Fruit fly (Drosophila melanogaster) whole organism, larva: ENCODE measurements around the gene verm.

Experiments used
- noc ChIP-seq: fragments of 200-800 bp; sonication (Bioruptor generic); optimal IDR thresholded peaks from 3 replicates; lab custom pipeline; 2019; ENCODE audit warnings: missing biosample characterization, mild to moderate bottlenecking, missing genetic modification characterization, moderate library complexity

Gene verm

DNA sequence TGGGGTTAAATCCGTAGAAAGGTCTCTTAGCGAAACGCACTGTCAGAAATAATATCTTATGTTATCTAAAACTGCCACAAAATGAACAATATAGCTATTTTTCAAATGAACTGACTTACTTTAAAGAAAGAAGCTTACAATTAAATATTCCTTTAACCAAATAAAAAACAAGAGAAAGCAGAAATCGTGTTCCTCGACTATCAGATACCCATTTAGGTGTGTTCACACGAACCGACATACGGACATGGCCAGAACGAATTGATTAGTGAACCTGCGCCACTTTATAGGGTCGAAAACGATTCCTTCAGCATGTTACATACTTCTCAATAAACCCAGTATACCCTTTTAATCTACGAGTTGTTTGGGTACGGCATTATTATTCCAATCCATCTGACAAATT is 11.5 kb downstream of the verm start:
- no peak for TF ChIP-seq noc (tag; lab: Kevin White, UChicago)

- no peak for TF ChIP-seq noc (tag; lab: Kevin White, UChicago)
Observed at dm6 chr3L:19682902-19683301, 12.2 kb downstream of the verm start.

- no peak for TF ChIP-seq noc (tag; lab: Kevin White, UChicago)
Observed at dm6 chr3L:19676050-19676449, 19.0 kb downstream of the verm start.

DNA sequence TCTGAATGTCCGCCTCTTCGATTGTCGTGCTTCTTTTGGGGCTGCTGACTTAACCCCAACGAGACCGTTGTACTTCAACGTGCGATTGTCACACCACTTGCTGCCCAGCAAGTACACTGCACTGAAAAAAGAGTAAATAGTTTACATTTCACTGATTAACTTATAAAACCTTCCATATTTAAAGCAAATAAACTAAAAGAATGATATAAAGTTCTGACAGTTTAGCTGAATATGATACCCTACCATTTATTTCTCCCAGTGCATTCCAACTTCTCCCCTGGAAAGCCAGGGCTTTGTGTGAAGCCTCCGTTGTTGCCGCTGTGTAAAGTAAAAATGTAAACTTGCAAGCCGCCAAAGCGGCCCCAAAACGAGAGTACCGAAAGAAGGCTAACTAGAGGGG is 20.7 kb downstream of the verm start:
- no peak for TF ChIP-seq noc (tag; lab: Kevin White, UChicago)

dm6 chr3L:19670492-19670891 is 24.6 kb downstream of the verm start:
- TF ChIP-seq noc (tag; lab: Kevin White, UChicago), result no peak

DNA sequence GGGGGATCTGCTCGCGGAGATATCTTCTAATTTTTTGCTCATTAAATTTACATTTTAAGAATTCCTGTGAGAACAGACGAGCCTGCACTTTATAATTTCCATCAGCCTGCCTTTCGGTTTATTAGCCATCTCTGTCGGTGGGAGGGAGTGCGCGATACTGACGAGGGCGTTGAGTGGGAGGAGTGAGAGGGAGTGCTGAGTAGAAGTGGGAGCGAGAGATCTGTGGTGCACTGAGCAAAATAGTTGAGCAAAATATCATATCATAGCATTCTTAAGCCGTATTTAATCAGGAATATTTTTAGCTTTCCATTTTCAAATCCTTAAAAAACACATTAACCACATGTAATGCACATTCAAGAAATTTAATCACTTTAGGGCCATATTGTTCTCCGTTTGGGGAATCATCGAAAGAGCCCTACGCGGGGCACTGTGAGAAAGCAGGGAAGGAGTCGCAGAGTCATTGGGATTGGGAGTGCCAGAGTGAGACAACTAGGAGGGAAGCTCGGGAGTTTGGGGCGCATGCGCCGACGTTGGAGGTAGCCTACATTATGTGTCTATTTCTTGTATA is 29.9 kb downstream of the verm start:
- TF ChIP-seq noc (tag; lab: Kevin White, UChicago), result no peak

DNA sequence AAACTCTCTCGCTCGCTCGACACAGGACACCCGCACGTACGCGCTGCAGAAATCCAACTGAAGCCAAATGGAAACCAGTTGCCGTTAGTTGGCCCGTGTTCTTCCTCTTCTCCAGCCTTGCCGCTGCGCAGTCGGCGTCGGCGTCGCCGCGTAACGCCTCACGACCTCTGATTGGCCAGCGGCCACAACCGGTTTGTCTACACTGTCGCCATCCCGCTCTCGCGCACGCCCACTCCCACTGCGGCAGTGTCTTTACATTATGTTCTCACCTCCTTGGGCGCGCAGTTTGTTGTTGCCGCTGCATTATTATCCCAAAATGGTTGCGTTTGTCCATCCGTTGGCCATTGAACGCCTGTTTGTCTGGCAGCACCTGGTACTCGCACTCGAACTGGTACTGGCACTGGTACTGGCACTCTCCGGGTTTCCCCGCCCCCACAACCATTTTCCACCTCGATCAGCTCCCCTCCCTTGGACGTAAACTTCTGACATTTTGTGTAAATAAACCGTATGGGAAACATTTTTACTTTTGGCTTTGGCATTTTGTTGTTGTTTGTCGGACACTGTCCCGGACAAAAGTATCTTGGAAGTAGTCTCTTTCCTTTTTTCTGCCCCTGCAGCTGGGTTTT is 31.3 kb downstream of the verm start, which contains the start of gene tey:
tey (minus strand) TSS at position 500 of the 626 bp plus-strand sequence.
- no peak for TF ChIP-seq noc (tag; lab: Kevin White, UChicago)

- no peak for TF ChIP-seq noc (tag; lab: Kevin White, UChicago)
Observed at dm6 chr3L:19662892-19663291, 32.2 kb downstream of the verm start.

dm6 chr3L:19655923-19656322 is 39.1 kb downstream of the verm start:
- TF ChIP-seq noc (tag; lab: Kevin White, UChicago), result no peak

DNA sequence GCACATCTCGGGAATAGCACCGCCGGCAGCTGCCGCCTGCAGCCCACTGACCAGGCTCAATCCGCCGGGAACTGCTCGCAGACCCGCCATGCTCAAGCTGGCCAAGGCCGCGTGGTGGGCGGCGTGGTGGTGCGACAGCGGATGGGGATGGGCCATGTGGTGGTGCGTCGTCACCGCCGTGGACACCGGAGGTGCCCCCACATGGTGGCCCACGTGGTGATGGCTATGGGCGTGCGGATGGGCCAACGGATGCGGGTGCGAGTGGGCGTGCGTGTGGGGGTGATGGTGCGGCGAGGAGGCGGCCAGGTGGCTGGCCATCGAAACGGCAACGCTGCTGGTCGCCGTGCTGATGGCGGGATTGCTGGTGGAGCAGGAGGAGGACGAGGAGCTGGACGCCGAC is 41.6 kb downstream of the verm start:
- TF ChIP-seq noc (tag; lab: Kevin White, UChicago), result no peak

DNA sequence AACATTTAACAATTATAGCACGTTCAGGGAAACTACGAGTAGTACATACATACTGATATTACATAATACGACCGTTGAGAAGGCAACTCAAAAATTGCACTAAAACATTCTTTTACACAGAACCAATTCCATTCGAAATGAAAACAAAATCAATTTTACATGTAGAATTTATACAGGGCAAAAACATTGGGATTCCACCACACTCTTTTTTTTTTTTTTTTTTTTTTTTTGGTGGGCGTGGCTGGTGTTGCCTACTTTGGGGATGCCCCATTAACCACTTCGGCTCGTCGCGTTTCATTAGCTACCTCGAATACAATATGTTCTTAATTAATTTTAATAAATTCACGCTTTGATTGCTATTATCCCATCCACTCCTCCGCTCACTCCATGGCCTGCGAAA is 44.5 kb downstream of the verm start:
- no peak for TF ChIP-seq noc (tag; lab: Kevin White, UChicago)

- no peak for TF ChIP-seq noc (tag; lab: Kevin White, UChicago)
Observed at dm6 chr3L:19650121-19650520, 44.9 kb downstream of the verm start.

dm6 chr3L:19649374-19649948 is 45.6 kb downstream of the verm start, which contains the start of gene Oat:
TSS of gene Oat (minus strand) at chr3L:19649851.
- no peak for TF ChIP-seq noc (tag; lab: Kevin White, UChicago)

- TF ChIP-seq noc (tag; lab: Kevin White, UChicago), result peak; percentile 91
Observed at dm6 chr3L:19648648-19649047, 46.4 kb downstream of the verm start.

dm6 chr3L:19646292-19646691 is 48.8 kb downstream of the verm start:
- TF ChIP-seq noc (tag; lab: Kevin White, UChicago), result no peak

- no peak for TF ChIP-seq noc (tag; lab: Kevin White, UChicago)
Observed at dm6 chr3L:19642448-19643020, 52.5 kb downstream of the verm start, which contains the start of gene Rnf146. TSS of gene Rnf146 (minus strand) at chr3L:19642816.
